Worm (Caenorhabditis elegans): ENCODE data around the gene F36D3.1.
"Not testable (repeated sequence)": the region's sequence is repeated elsewhere in the genome, so short reads cannot be mapped to it uniquely, and the experiment has no call there.

Gene F36D3.1

ce11 chrV:16508667-16509066 lies 9.5 kb downstream of the F36D3.1 start, which contains the start of gene srr-3:
Gene srr-3, minus strand, starts transcription at chrV:16508767.
- TF ChIP-seq tab-1 (GFP tag; IDR thresholded peaks at IDR 0.05), result no peak
- TF ChIP-seq cog-1 (tag; optimal IDR thresholded peaks at IDR 0.05), result no peak
- no peak for TF ChIP-seq flt-1 (GFP tag; IDR thresholded peaks at IDR 0.05)
- no peak for TF ChIP-seq T22C8.4 (GFP tag; IDR thresholded peaks at IDR 0.05)
- TF ChIP-seq ref-1 (GFP tag; conservative IDR thresholded peaks at IDR 0.05), result no peak
- no peak for TF ChIP-seq klf-2 (GFP tag; conservative IDR thresholded peaks at IDR 0.05)
- no peak for TF ChIP-seq med-1 (GFP tag; optimal IDR thresholded peaks at IDR 0.05; ENCODE audit: insufficient read depth)
- no peak for TF ChIP-seq ztf-23 (GFP tag; IDR thresholded peaks at IDR 0.05)

- TF ChIP-seq med-1 (GFP tag; optimal IDR thresholded peaks at IDR 0.05; ENCODE audit: insufficient read depth); T22C8.4 (GFP tag; IDR thresholded peaks at IDR 0.05); ref-1 (GFP tag; conservative IDR thresholded peaks at IDR 0.05): not testable (repeated sequence)
These were observed 16.0 kb downstream of the F36D3.1 start, which contains the start of gene F36D3.5 for ce11 chrV:16515140-16515539. Gene F36D3.5, minus strand, starts transcription at chrV:16515240.

ce11 chrV:16517619-16518018 lies 18.5 kb downstream of the F36D3.1 start, which contains the start of gene F36D3.4:
Gene F36D3.4, minus strand, starts transcription at chrV:16517719.
- TF ChIP-seq ref-1 (GFP tag; conservative IDR thresholded peaks at IDR 0.05) (no peak), med-1 (GFP tag; optimal IDR thresholded peaks at IDR 0.05; ENCODE audit: insufficient read depth) (no peak), ztf-29 (GFP tag; IDR thresholded peaks at IDR 0.05) (no peak), cog-1 (tag; optimal IDR thresholded peaks at IDR 0.05) (no peak), klf-2 (GFP tag; conservative IDR thresholded peaks at IDR 0.05) (no peak), T22C8.4 (GFP tag; IDR thresholded peaks at IDR 0.05) (no peak), flt-1 (GFP tag; IDR thresholded peaks at IDR 0.05) (no peak), ztf-23 (GFP tag; IDR thresholded peaks at IDR 0.05) (no peak), tab-1 (GFP tag; IDR thresholded peaks at IDR 0.05) (no peak)

- TF ChIP-seq klf-2 (GFP tag; conservative IDR thresholded peaks at IDR 0.05), result no peak
- no peak for TF ChIP-seq cog-1 (tag; optimal IDR thresholded peaks at IDR 0.05)
- no peak for TF ChIP-seq ztf-29 (GFP tag; IDR thresholded peaks at IDR 0.05)
- TF ChIP-seq med-1 (GFP tag; optimal IDR thresholded peaks at IDR 0.05; ENCODE audit: insufficient read depth), result no peak
- no peak for TF ChIP-seq flt-1 (GFP tag; IDR thresholded peaks at IDR 0.05)
- TF ChIP-seq ref-1 (GFP tag; conservative IDR thresholded peaks at IDR 0.05), result no peak
- no peak for TF ChIP-seq ztf-23 (GFP tag; IDR thresholded peaks at IDR 0.05)
- no peak for TF ChIP-seq tab-1 (GFP tag; IDR thresholded peaks at IDR 0.05)
- TF ChIP-seq T22C8.4 (GFP tag; IDR thresholded peaks at IDR 0.05), result no peak
These were observed 23.1 kb downstream of the F36D3.1 start, which contains the start of gene srw-34 for ce11 chrV:16522242-16522641. Gene srw-34, minus strand, starts transcription at chrV:16522342.

- no peak for TF ChIP-seq med-1 (GFP tag; optimal IDR thresholded peaks at IDR 0.05; ENCODE audit: insufficient read depth)
- no peak for TF ChIP-seq T22C8.4 (GFP tag; IDR thresholded peaks at IDR 0.05)
- TF ChIP-seq cog-1 (tag; optimal IDR thresholded peaks at IDR 0.05), result no peak
- no peak for TF ChIP-seq flt-1 (GFP tag; IDR thresholded peaks at IDR 0.05)
- TF ChIP-seq ref-1 (GFP tag; conservative IDR thresholded peaks at IDR 0.05), result no peak
- no peak for TF ChIP-seq klf-2 (GFP tag; conservative IDR thresholded peaks at IDR 0.05)
- no peak for TF ChIP-seq ztf-23 (GFP tag; IDR thresholded peaks at IDR 0.05)
- TF ChIP-seq ztf-29 (GFP tag; IDR thresholded peaks at IDR 0.05), result no peak
- no peak for TF ChIP-seq tab-1 (GFP tag; IDR thresholded peaks at IDR 0.05)
These were observed 27.7 kb downstream of the F36D3.1 start, which contains the start of gene F36D3.8 for ce11 chrV:16526858-16527257. Gene F36D3.8, plus strand, starts transcription at chrV:16527158.

- TF ChIP-seq ztf-29 (GFP tag; IDR thresholded peaks at IDR 0.05), result no peak
- no peak for TF ChIP-seq med-1 (GFP tag; optimal IDR thresholded peaks at IDR 0.05; ENCODE audit: insufficient read depth)
- TF ChIP-seq T22C8.4 (GFP tag; IDR thresholded peaks at IDR 0.05), result no peak
- no peak for TF ChIP-seq tab-1 (GFP tag; IDR thresholded peaks at IDR 0.05)
- no peak for TF ChIP-seq ref-1 (GFP tag; conservative IDR thresholded peaks at IDR 0.05)
- no peak for TF ChIP-seq klf-2 (GFP tag; conservative IDR thresholded peaks at IDR 0.05)
- TF ChIP-seq flt-1 (GFP tag; IDR thresholded peaks at IDR 0.05), result no peak
- TF ChIP-seq ztf-23 (GFP tag; IDR thresholded peaks at IDR 0.05), result no peak
- no peak for TF ChIP-seq cog-1 (tag; optimal IDR thresholded peaks at IDR 0.05)
These were observed 28.6 kb downstream of the F36D3.1 start, which contains the start of gene F36D3.16 for ce11 chrV:16527796-16528195. Gene F36D3.16, plus strand, starts transcription at chrV:16528096.

ce11 chrV:16534000-16534399 lies 34.8 kb downstream of the F36D3.1 start, which contains the start of gene cpr-2:
Gene cpr-2, minus strand, starts transcription at chrV:16534100.
- TF ChIP-seq med-1 (GFP tag; optimal IDR thresholded peaks at IDR 0.05; ENCODE audit: insufficient read depth), result no peak
- TF ChIP-seq ztf-29 (GFP tag; IDR thresholded peaks at IDR 0.05), result no peak
- no peak for TF ChIP-seq ztf-23 (GFP tag; IDR thresholded peaks at IDR 0.05)
- no peak for TF ChIP-seq flt-1 (GFP tag; IDR thresholded peaks at IDR 0.05)
- no peak for TF ChIP-seq cog-1 (tag; optimal IDR thresholded peaks at IDR 0.05)
- no peak for TF ChIP-seq klf-2 (GFP tag; conservative IDR thresholded peaks at IDR 0.05)
- TF ChIP-seq T22C8.4 (GFP tag; IDR thresholded peaks at IDR 0.05), result no peak
- TF ChIP-seq ref-1 (GFP tag; conservative IDR thresholded peaks at IDR 0.05), result no peak
- TF ChIP-seq tab-1 (GFP tag; IDR thresholded peaks at IDR 0.05), result no peak

ce11 chrV:16535172-16535571 lies 36.0 kb downstream of the F36D3.1 start, which contains the start of gene Y32B12B.8:
Gene Y32B12B.8, plus strand, starts transcription at chrV:16535472.
- TF ChIP-seq ztf-29 (GFP tag; IDR thresholded peaks at IDR 0.05), result no peak
- TF ChIP-seq klf-2 (GFP tag; conservative IDR thresholded peaks at IDR 0.05), result no peak
- TF ChIP-seq ref-1 (GFP tag; conservative IDR thresholded peaks at IDR 0.05), result no peak
- no peak for TF ChIP-seq flt-1 (GFP tag; IDR thresholded peaks at IDR 0.05)
- TF ChIP-seq tab-1 (GFP tag; IDR thresholded peaks at IDR 0.05), result no peak
- TF ChIP-seq med-1 (GFP tag; optimal IDR thresholded peaks at IDR 0.05; ENCODE audit: insufficient read depth), result no peak
- no peak for TF ChIP-seq cog-1 (tag; optimal IDR thresholded peaks at IDR 0.05)
- TF ChIP-seq ztf-23 (GFP tag; IDR thresholded peaks at IDR 0.05), result no peak
- TF ChIP-seq T22C8.4 (GFP tag; IDR thresholded peaks at IDR 0.05), result no peak

ce11 chrV:16536701-16537100 lies 37.5 kb downstream of the F36D3.1 start, which contains the start of gene Y32B12B.1:
Gene Y32B12B.1, plus strand, starts transcription at chrV:16537001.
- TF ChIP-seq tab-1 (GFP tag; IDR thresholded peaks at IDR 0.05) (no peak), med-1 (GFP tag; optimal IDR thresholded peaks at IDR 0.05; ENCODE audit: insufficient read depth) (no peak), klf-2 (GFP tag; conservative IDR thresholded peaks at IDR 0.05) (no peak), T22C8.4 (GFP tag; IDR thresholded peaks at IDR 0.05) (no peak), ref-1 (GFP tag; conservative IDR thresholded peaks at IDR 0.05) (no peak), ztf-29 (GFP tag; IDR thresholded peaks at IDR 0.05) (no peak), cog-1 (tag; optimal IDR thresholded peaks at IDR 0.05) (no peak), ztf-23 (GFP tag; IDR thresholded peaks at IDR 0.05) (no peak), flt-1 (GFP tag; IDR thresholded peaks at IDR 0.05) (no peak)

Data from whole organism, midembryonic.